Fruit fly (Drosophila melanogaster): ENCODE data around the gene CG18418.
A peak's percentile ranks its signal among the peaks of the same experiment; 100 is the strongest.

The CG18418 gene

dm6 chr3L:4721886-4722285 lies 32.0 kb upstream of the CG18418 start (continued):
- TF ChIP-seq CG10959 (GFP tag; IDR thresholded peaks at IDR 0.05) (no peak), CG17385 (GFP tag; optimal IDR thresholded peaks at IDR 0.05) (no peak), CG15269 (tag; optimal IDR thresholded peaks at IDR 0.05) (peak; percentile 12), CG11504 (tag; optimal IDR thresholded peaks at IDR 0.05) (peak; percentile 36), CG10543 (GFP tag; optimal IDR thresholded peaks at IDR 0.05) (no peak), exex (tag; optimal IDR thresholded peaks at IDR 0.05) (no peak), tll (GFP tag; optimal IDR thresholded peaks at IDR 0.05) (no peak), Sox102F (GFP tag; optimal IDR thresholded peaks at IDR 0.05) (peak; percentile 52), ci (GFP tag; IDR thresholded peaks at IDR 0.05) (no peak), kni (GFP tag; optimal IDR thresholded peaks at IDR 0.05) (no peak), CG11456 (GFP tag; IDR thresholded peaks at IDR 0.05) (no peak), yki (optimal IDR thresholded peaks at IDR 0.05) (no peak), CG7357 (GFP tag; IDR thresholded peaks at IDR 0.05) (0 out of 3 replicates have a peak, but pooled peaks have one; percentile 42), Drgx (GFP tag; IDR thresholded peaks at IDR 0.05) (peak; percentile 93), ranshi (GFP tag; IDR thresholded peaks at IDR 0.05) (no peak), CG2875 (GFP tag; optimal IDR thresholded peaks at IDR 0.05) (no peak), corto (GFP tag; optimal IDR thresholded peaks at IDR 0.05) (no peak), ap (GFP tag; IDR thresholded peaks at IDR 0.05) (no peak), gt (GFP tag; IDR thresholded peaks at IDR 0.05) (no peak), ato (GFP tag; IDR thresholded peaks at IDR 0.05; ENCODE audit: partially characterized antibody) (no peak), Oaz (GFP tag; IDR thresholded peaks at IDR 0.05) (no peak), CG9932 (GFP tag; IDR thresholded peaks at IDR 0.05) (no peak), fd3F (GFP tag; optimal IDR thresholded peaks at IDR 0.05) (no peak), H2.0 (GFP tag; IDR thresholded peaks at IDR 0.05) (no peak), CkIIα-i1 (GFP tag; IDR thresholded peaks at IDR 0.05) (no peak), vfl (GFP tag; optimal IDR thresholded peaks at IDR 0.05) (no peak), Dref (GFP tag; IDR thresholded peaks at IDR 0.05) (no peak), so (GFP tag; IDR thresholded peaks at IDR 0.05) (no peak), ash1 (GFP tag; optimal IDR thresholded peaks at IDR 0.05) (no peak), CG2678 (tag; optimal IDR thresholded peaks at IDR 0.05) (peak; percentile 31), dati (GFP tag; IDR thresholded peaks at IDR 0.05) (no peak), CG4282 (GFP tag; optimal IDR thresholded peaks at IDR 0.05) (no peak), sob (GFP tag; IDR thresholded peaks at IDR 0.05) (no peak), tin (GFP tag; optimal IDR thresholded peaks at IDR 0.05) (no peak), sd (tag; optimal IDR thresholded peaks at IDR 0.05) (no peak), Hr51 (GFP tag; optimal IDR thresholded peaks at IDR 0.05) (peak in 1 of 2 experiments; percentile 60), CG18599 (GFP tag; optimal IDR thresholded peaks at IDR 0.05) (no peak), CG17361 (GFP tag; IDR thresholded peaks at IDR 0.05) (0 out of 3 replicates have a peak, but pooled peaks have one; percentile 39), CG9437 (GFP tag; optimal IDR thresholded peaks at IDR 0.05) (no peak), gsb (GFP tag; IDR thresholded peaks at IDR 0.05) (no peak), run (tag; optimal IDR thresholded peaks at IDR 0.05) (no peak), unpg (GFP tag; optimal IDR thresholded peaks at IDR 0.05) (peak; percentile 13), hkb (optimal IDR thresholded peaks at IDR 0.05) (no peak), hkb (GFP tag; IDR thresholded peaks at IDR 0.05) (no peak), CG2199 (GFP tag; IDR thresholded peaks at IDR 0.05) (no peak), unc-4 (GFP tag; IDR thresholded peaks at IDR 0.05; ENCODE audit: partially characterized antibody) (no peak), gem (tag; optimal IDR thresholded peaks at IDR 0.05) (peak; percentile 42), dmrt99B (tag; optimal IDR thresholded peaks at IDR 0.05) (peak; percentile 51), vnd (GFP tag; IDR thresholded peaks at IDR 0.05; ENCODE audit: partially characterized antibody) (no peak)
